Worm (Caenorhabditis elegans): ENCODE data around the gene Y58A7A.5.

DNA sequence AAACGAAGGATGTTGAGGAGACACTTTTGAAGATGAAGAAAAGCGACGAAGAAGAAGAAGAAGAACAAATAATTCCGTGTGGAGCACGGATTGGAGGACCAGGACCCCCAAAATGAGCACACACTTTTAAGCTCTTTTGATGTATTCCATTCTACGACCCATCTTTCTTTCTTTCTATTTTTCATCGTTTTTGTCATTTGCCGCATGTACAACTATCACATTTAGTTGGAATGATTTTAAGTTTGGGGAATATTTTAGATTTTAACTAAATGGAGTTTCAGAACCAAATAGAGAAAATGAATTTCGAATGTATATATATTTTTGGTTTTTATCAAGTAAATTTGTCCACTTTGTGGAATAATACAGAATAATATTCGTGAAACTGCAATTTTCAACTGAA, 12.2 kb upstream of the Y58A7A.5 start, which contains the start of gene unc-46:
- TF ChIP-seq ZK337.2 (GFP tag; IDR thresholded peaks at IDR 0.05) (no peak), ztf-11 (tag; optimal IDR thresholded peaks at IDR 0.05) (no peak), ceh-44 (GFP tag; IDR thresholded peaks at IDR 0.05) (no peak), mdl-1 (tag; optimal IDR thresholded peaks at IDR 0.05) (no peak), nhr-76 (tag; optimal IDR thresholded peaks at IDR 0.05) (no peak)
